Fruit fly (Drosophila melanogaster) whole organism, embryonic: Measurements from ENCODE around the gene S-Lap4.

Experiments
- Atf6 ChIP-seq: fragments of 200-800 bp; sonication (Bioruptor generic); IDR thresholded peaks from 2 replicates; pipeline ENCODE4 v1.3.6; 2022; ENCODE audit warnings: missing biosample characterization, missing genetic modification characterization
- CG10431 ChIP-seq: fragments of 200-800 bp; sonication (Bioruptor generic); optimal IDR thresholded peaks from 3 replicates; lab custom pipeline; 2018; ENCODE audit warnings: missing biosample characterization, mild to moderate bottlenecking, missing genetic modification characterization
- CG15514 ChIP-seq: fragments of 200-800 bp; sonication (Bioruptor generic); optimal IDR thresholded peaks from 3 replicates; lab custom pipeline; 2017; ENCODE audit warnings: missing biosample characterization, missing genetic modification characterization, mild to moderate bottlenecking, moderate library complexity, missing genetic modification reagents
- CG15696 ChIP-seq: fragments of 200-800 bp; sonication (Bioruptor generic); optimal IDR thresholded peaks from 2 replicates; lab custom pipeline; 2019; ENCODE audit warnings: missing biosample characterization, mild to moderate bottlenecking, missing genetic modification characterization, moderate library complexity
- CG17359 ChIP-seq: fragments of 200-800 bp; sonication (Bioruptor generic); optimal IDR thresholded peaks from 3 replicates; lab custom pipeline; 2018; ENCODE audit warnings: missing biosample characterization, mild to moderate bottlenecking, missing genetic modification characterization, moderate library complexity
- CG17829 ChIP-seq: fragments of 200-800 bp; optimal IDR thresholded peaks from 2 replicates; lab custom pipeline; 2019; ENCODE audit warnings: missing biosample characterization, mild to moderate bottlenecking, missing genetic modification characterization, moderate library complexity
- CG2889 ChIP-seq: fragments of 200-800 bp; sonication (Bioruptor generic); IDR thresholded peaks from 3 replicates; pipeline ENCODE4 v1.3.6; 2022; ENCODE audit warnings: missing biosample characterization, missing genetic modification characterization
- CG42726 ChIP-seq: fragments of 200-800 bp; sonication (Bioruptor generic); IDR thresholded peaks from 2 replicates; pipeline ENCODE4 v1.3.6; 2022; ENCODE audit warnings: missing biosample characterization, missing genetic modification characterization; ENCODE audit not compliant: partially characterized antibody
- CG4730 ChIP-seq: fragments of 200-800 bp; sonication (Bioruptor generic); IDR thresholded peaks from 2 replicates; pipeline ENCODE4 v1.3.6; 2022; ENCODE audit warnings: missing biosample characterization, missing genetic modification characterization
- CG5180 ChIP-seq: fragments of 200-800 bp; sonication (Bioruptor generic); optimal IDR thresholded peaks from 3 replicates; lab custom pipeline; 2017; ENCODE audit warnings: missing biosample characterization, missing genetic modification characterization, mild to moderate bottlenecking, moderate library complexity, missing genetic modification reagents
- CG6175 ChIP-seq: fragments of 200-800 bp; sonication (Bioruptor generic); IDR thresholded peaks from 3 replicates; pipeline ENCODE4 v1.3.6; 2022; ENCODE audit warnings: missing biosample characterization, missing genetic modification characterization
- CG7786 ChIP-seq: fragments of 200-800 bp; sonication (Bioruptor generic); optimal IDR thresholded peaks from 2 replicates; lab custom pipeline; 2016; ENCODE audit warnings: missing biosample characterization, missing genetic modification characterization
- CG7987 ChIP-seq: fragments of 200-800 bp; sonication (Bioruptor generic); optimal IDR thresholded peaks from 2 replicates; lab custom pipeline; 2018; ENCODE audit warnings: missing biosample characterization, mild to moderate bottlenecking, missing genetic modification characterization, moderate library complexity
- CG8089 ChIP-seq: fragments of 200-800 bp; sonication (Bioruptor generic); optimal IDR thresholded peaks from 3 replicates; lab custom pipeline; 2016; ENCODE audit warnings: missing biosample characterization, missing genetic modification characterization
- CG8290 ChIP-seq, 3 experiments: fragments of 200-800 bp; sonication (Bioruptor generic); optimal IDR thresholded peaks; 2 replicates each; lab custom pipeline; 2016 to 2019; ENCODE audit warnings: missing biosample characterization in 3 of 3, missing genetic modification characterization in 3 of 3, mild to moderate bottlenecking in 2 of 3, moderate library complexity in 1 of 3
- CG8359 ChIP-seq: fragments of 200-800 bp; sonication (Bioruptor generic); optimal IDR thresholded peaks from 2 replicates; lab custom pipeline; 2017; ENCODE audit warnings: missing biosample characterization, mild to moderate bottlenecking, missing genetic modification characterization, borderline replicate concordance
- CG8478 ChIP-seq: fragments of >200 bp; optimal IDR thresholded peaks from 2 replicates; lab custom pipeline; 2018
- CG9609 ChIP-seq: fragments of 200-800 bp; sonication (Bioruptor generic); optimal IDR thresholded peaks from 3 replicates; lab custom pipeline; 2016; ENCODE audit warnings: missing biosample characterization, missing genetic modification characterization
- CG9876 ChIP-seq: fragments of 200-800 bp; sonication (Bioruptor generic); optimal IDR thresholded peaks from 2 replicates; lab custom pipeline; 2016; ENCODE audit warnings: missing biosample characterization, missing genetic modification characterization
- Deaf1 ChIP-seq: fragments of 200-800 bp; optimal IDR thresholded peaks from 3 replicates; lab custom pipeline; 2019; ENCODE audit warnings: missing biosample characterization, mild to moderate bottlenecking, missing genetic modification characterization, moderate library complexity
- Dek ChIP-seq: fragments of 200-800 bp; sonication (Bioruptor generic); optimal IDR thresholded peaks from 3 replicates; lab custom pipeline; 2019; ENCODE audit warnings: missing biosample characterization, mild to moderate bottlenecking, missing genetic modification characterization, moderate library complexity
- Dip2 ChIP-seq: fragments of 200-800 bp; sonication (Bioruptor generic); IDR thresholded peaks from 2 replicates; pipeline ENCODE4 v1.3.6; 2022; ENCODE audit warnings: missing biosample characterization, missing genetic modification characterization
- Dll ChIP-seq: fragments of 200-800 bp; sonication (Bioruptor generic); IDR thresholded peaks from 4 replicates; pipeline ENCODE4 v1.3.6; 2022; ENCODE audit warnings: missing biosample characterization, missing genetic modification characterization; ENCODE audit not compliant: partially characterized antibody
- Fer2 ChIP-seq: fragments of 200-800 bp; sonication (Bioruptor generic); optimal IDR thresholded peaks from 2 replicates; lab custom pipeline; 2018; ENCODE audit warnings: missing biosample characterization, mild to moderate bottlenecking, missing genetic modification characterization, moderate library complexity
- Hr3 ChIP-seq: fragments of 200-800 bp; sonication (Bioruptor generic); optimal IDR thresholded peaks from 3 replicates; lab custom pipeline; 2016; ENCODE audit warnings: missing biosample characterization, missing genetic modification characterization
- Hr78 ChIP-seq, 2 experiments: fragments of 200-800 bp in 1 of 2; fragments of >200 bp in 1 of 2; sonication (Bioruptor generic) in 1 of 2; optimal IDR thresholded peaks; 2 replicates each; lab custom pipeline; 2017 to 2019; ENCODE audit warnings: missing biosample characterization in 2 of 2, missing genetic modification characterization in 2 of 2, mild to moderate bottlenecking in 1 of 2, moderate library complexity in 1 of 2
- Oaz ChIP-seq: fragments of 200-800 bp; sonication (Bioruptor generic); IDR thresholded peaks from 2 replicates; pipeline ENCODE4 v1.3.6; 2022; ENCODE audit warnings: missing biosample characterization, missing genetic modification characterization
- Rfx ChIP-seq: fragments of 200-800 bp; sonication (Bioruptor generic); IDR thresholded peaks from 2 replicates; pipeline ENCODE4 v1.3.6; 2022; ENCODE audit warnings: missing biosample characterization, missing genetic modification characterization
- Rx ChIP-seq: fragments of 200-800 bp; sonication (Bioruptor generic); IDR thresholded peaks from 2 replicates; pipeline ENCODE4 v1.3.6; 2022; ENCODE audit warnings: missing biosample characterization, missing genetic modification characterization
- Sin3A ChIP-seq: fragments of >200 bp; optimal IDR thresholded peaks from 2 replicates; lab custom pipeline; 2018
- ab ChIP-seq: fragments of 200-800 bp; sonication (Bioruptor generic); optimal IDR thresholded peaks from 2 replicates; lab custom pipeline; 2016; ENCODE audit warnings: missing biosample characterization, missing genetic modification characterization
- ac ChIP-seq: fragments of 200-800 bp; sonication (Bioruptor generic); optimal IDR thresholded peaks from 3 replicates; lab custom pipeline; 2017; ENCODE audit warnings: missing biosample characterization, mild to moderate bottlenecking, missing genetic modification characterization
- cato ChIP-seq: fragments of 200-800 bp; sonication (Bioruptor generic); optimal IDR thresholded peaks from 2 replicates; lab custom pipeline; 2016; ENCODE audit warnings: missing biosample characterization, missing genetic modification characterization, borderline replicate concordance
- chm ChIP-seq: fragments of 200-800 bp; sonication (Bioruptor generic); IDR thresholded peaks from 2 replicates; pipeline ENCODE4 v1.3.6; 2022; ENCODE audit warnings: missing biosample characterization, missing genetic modification characterization
- cwo ChIP-seq: fragments of 200-800 bp; sonication (Bioruptor generic); optimal IDR thresholded peaks from 3 replicates; lab custom pipeline; 2017; ENCODE audit warnings: missing biosample characterization, missing genetic modification characterization, mild to moderate bottlenecking, moderate library complexity, missing genetic modification reagents
- dan ChIP-seq: fragments of 200-800 bp; sonication (Bioruptor generic); IDR thresholded peaks from 2 replicates; pipeline ENCODE4 v1.3.6; 2022; ENCODE audit warnings: missing biosample characterization, missing genetic modification characterization
- fd3F ChIP-seq: fragments of 200-800 bp; sonication (Bioruptor generic); optimal IDR thresholded peaks from 2 replicates; lab custom pipeline; 2018; ENCODE audit warnings: missing biosample characterization, mild to moderate bottlenecking, missing genetic modification characterization, moderate library complexity
- fru ChIP-seq: fragments of >200 bp; optimal IDR thresholded peaks from 2 replicates; lab custom pipeline; 2017
- ftz-f1 ChIP-seq: fragments of 200-800 bp; sonication (Bioruptor generic); optimal IDR thresholded peaks from 2 replicates; lab custom pipeline; 2016; ENCODE audit warnings: missing biosample characterization, missing genetic modification characterization
- gem ChIP-seq: fragments of 200-800 bp; sonication (Bioruptor generic); optimal IDR thresholded peaks from 2 replicates; lab custom pipeline; 2019; ENCODE audit warnings: missing biosample characterization, mild to moderate bottlenecking, missing genetic modification characterization, moderate library complexity
- hkb ChIP-seq, 2 experiments: fragments of 200-800 bp in 1 of 2; fragments of >200 bp in 1 of 2; sonication (Bioruptor generic) in 1 of 2; IDR thresholded peaks in 1 of 2; optimal IDR thresholded peaks in 1 of 2; 2 replicates each; pipeline versions ENCODE4 v1.3.6 to Lab custom; 2017 to 2022; ENCODE audit warnings: missing biosample characterization in 1 of 2, missing genetic modification characterization in 1 of 2
- kay ChIP-seq: fragments of 200-800 bp; sonication (Bioruptor generic); optimal IDR thresholded peaks from 2 replicates; lab custom pipeline; 2016; ENCODE audit warnings: missing biosample characterization, missing genetic modification characterization
- p53 ChIP-seq: fragments of 200-800 bp; sonication (Bioruptor generic); optimal IDR thresholded peaks from 2 replicates; lab custom pipeline; 2016; ENCODE audit warnings: missing biosample characterization, missing genetic modification characterization
- pfk ChIP-seq: fragments of 200-800 bp; sonication (Bioruptor generic); optimal IDR thresholded peaks from 2 replicates; lab custom pipeline; 2018; ENCODE audit warnings: missing biosample characterization, mild to moderate bottlenecking, missing genetic modification characterization, moderate library complexity
- pnt ChIP-seq: fragments of 200-800 bp; sonication (Bioruptor generic); optimal IDR thresholded peaks from 3 replicates; lab custom pipeline; 2016; ENCODE audit warnings: missing biosample characterization, missing genetic modification characterization
- psq ChIP-seq: fragments of 200-800 bp; sonication (Bioruptor generic); optimal IDR thresholded peaks from 2 replicates; lab custom pipeline; 2017; ENCODE audit warnings: missing biosample characterization, missing genetic modification characterization
- ro ChIP-seq: fragments of 200-800 bp; sonication (Bioruptor generic); IDR thresholded peaks from 2 replicates; pipeline ENCODE4 v1.3.6; 2022; ENCODE audit warnings: missing biosample characterization, missing genetic modification characterization
- schlank ChIP-seq: fragments of 200-800 bp; sonication (Bioruptor generic); optimal IDR thresholded peaks from 2 replicates; lab custom pipeline; 2018; ENCODE audit warnings: missing biosample characterization, mild to moderate bottlenecking, missing genetic modification characterization
- scrt ChIP-seq: fragments of 200-800 bp; sonication (Bioruptor generic); optimal IDR thresholded peaks from 2 replicates; lab custom pipeline; 2018; ENCODE audit warnings: missing biosample characterization, mild to moderate bottlenecking, missing genetic modification characterization, moderate library complexity
- trem ChIP-seq: fragments of 200-800 bp; optimal IDR thresholded peaks from 3 replicates; lab custom pipeline; 2019; ENCODE audit warnings: missing biosample characterization, mild to moderate bottlenecking, missing genetic modification characterization, moderate library complexity
- yki ChIP-seq: fragments of >200 bp; optimal IDR thresholded peaks from 3 replicates; lab custom pipeline; 2018

The S-Lap4 gene

DNA sequence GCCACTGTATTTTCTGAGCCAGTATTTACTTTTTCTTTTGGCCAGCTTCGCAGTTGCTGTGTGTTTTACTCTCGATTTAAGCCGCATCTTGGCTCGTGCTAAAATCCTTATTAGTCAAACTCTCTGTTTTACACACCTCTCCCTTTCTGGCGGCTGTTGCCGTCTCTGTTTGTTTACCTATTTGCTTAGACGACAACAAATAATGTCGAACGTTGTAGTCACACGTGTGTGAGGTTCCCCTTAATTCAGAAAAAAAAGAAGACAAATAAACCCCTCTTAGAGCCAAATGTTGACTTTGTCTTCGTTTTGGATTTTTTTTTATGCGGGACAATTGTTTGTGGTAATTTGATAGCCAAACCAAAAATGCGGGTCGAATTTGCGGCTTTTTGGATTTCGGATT lies 28.3 kb downstream of the S-Lap4 start (continued):
- TF ChIP-seq Deaf1 (tag; lab: Kevin White, UChicago) (no peak), ro (GFP tag; lab: Robert Waterston, UW) (no peak), CG9876 (GFP tag; lab: Kevin White, UChicago) (peak; percentile 83), CG17829 (peak; percentile 74), Sin3A (lab: Kevin White, UChicago) (no peak), dan (no peak), ab (GFP tag; lab: Kevin White, UChicago) (no peak), Hr78 (GFP tag; optimal IDR thresholded peaks at IDR 0.05; lab: Kevin White, UChicago) (peak in 1 of 2 experiments; percentile 15), CG2889 (GFP tag; lab: Robert Waterston, UW) (no peak), p53 (peak; percentile 80), psq (GFP tag; lab: Kevin White, UChicago) (peak; percentile 69), CG8089 (GFP tag; lab: Kevin White, UChicago) (peak; percentile 88), scrt (GFP tag; lab: Kevin White, UChicago) (peak; percentile 50), cwo (peak; percentile 45), CG4730 (GFP tag; lab: Robert Waterston, UW) (no peak), CG8359 (GFP tag; lab: Kevin White, UChicago) (peak; percentile 86), schlank (tag; lab: Kevin White, UChicago) (peak; percentile 61), Fer2 (peak; percentile 4), CG8290 (GFP tag; optimal IDR thresholded peaks at IDR 0.05; lab: Kevin White, UChicago) (peak; percentile 92), CG8290 (tag; optimal IDR thresholded peaks at IDR 0.05; lab: Kevin White, UChicago) (peak; percentile 68 to 95), pfk (GFP tag; lab: Kevin White, UChicago) (peak; percentile 64), Rx (GFP tag; lab: Robert Waterston, UW) (peak; percentile 53; the same call in 1 of the 2 replicates), gem (tag; lab: Kevin White, UChicago) (peak; percentile 84), Atf6 (GFP tag; lab: Robert Waterston, UW) (peak; percentile 49; the same call in 1 of the 2 replicates), CG9609 (peak; percentile 67), ftz-f1 (GFP tag; lab: Kevin White, UChicago) (no peak), CG5180 (GFP tag; lab: Kevin White, UChicago) (peak; percentile 79), fru (lab: Kevin White, UChicago) (no peak), CG15514 (peak; percentile 30), CG7987 (GFP tag; lab: Kevin White, UChicago) (peak; percentile 96), CG15696 (tag; lab: Kevin White, UChicago) (peak; percentile 98), pnt (peak; percentile 77), Hr3 (GFP tag; lab: Kevin White, UChicago) (peak; percentile 8), yki (no peak), CG6175 (GFP tag; lab: Robert Waterston, UW) (no peak), ac (peak; percentile 99), Dip2 (no peak), Rfx (GFP tag; lab: Robert Waterston, UW) (no peak; the same call in 1 of the 2 replicates), kay (GFP tag; lab: Kevin White, UChicago) (peak; percentile 67), Dek (tag; lab: Kevin White, UChicago) (no peak), CG7786 (peak; percentile 69), CG8478 (no peak), chm (GFP tag; lab: Robert Waterston, UW) (peak; percentile 87; the same call in 1 of the 2 replicates), trem (tag; lab: Kevin White, UChicago) (peak; percentile 65), CG17359 (tag; lab: Kevin White, UChicago) (peak; percentile 86), Oaz (GFP tag; lab: Robert Waterston, UW) (no peak), fd3F (GFP tag; lab: Kevin White, UChicago) (no peak), CG42726 (GFP tag; lab: Robert Waterston, UW) (no peak), Dll (no peak), CG10431 (GFP tag; lab: Kevin White, UChicago) (peak; percentile 71), cato (GFP tag; lab: Kevin White, UChicago) (peak; percentile 60), hkb (optimal IDR thresholded peaks at IDR 0.05; lab: Kevin White, UChicago) (no peak), hkb (GFP tag; IDR thresholded peaks at IDR 0.05; lab: Robert Waterston, UW) (peak; percentile 72)
